Worm (Caenorhabditis elegans) whole organism, L2 larva: Measurements from ENCODE around the gene R10H1.1.

Experiments used
- ama-1 ChIP-seq: fragments of 150-350 bp; optimal IDR thresholded peaks from 2 replicates; lab custom pipeline; 2018; ENCODE audit warnings: inconsistent platforms
- fos-1 ChIP-seq: fragments of 150-350 bp; optimal IDR thresholded peaks from 2 replicates; lab custom pipeline; 2014; ENCODE audit warnings: missing biosample characterization, missing genetic modification characterization
- lin-39 ChIP-seq: fragments of 150-350 bp; optimal IDR thresholded peaks from 2 replicates; lab custom pipeline; 2014; ENCODE audit warnings: missing biosample characterization, missing genetic modification reagents, missing genetic modification characterization
- mbf-1 ChIP-seq: sonication (generic microtip); optimal IDR thresholded peaks from 2 replicates; lab custom pipeline; 2017; ENCODE audit warnings: missing biosample characterization, missing genetic modification characterization
- snpc-4 ChIP-seq: fragments of 150-350 bp; optimal IDR thresholded peaks from 2 replicates; lab custom pipeline; 2014; ENCODE audit warnings: missing biosample characterization, missing genetic modification characterization
- ztf-11 ChIP-seq: sonication (generic microtip); optimal IDR thresholded peaks from 2 replicates; lab custom pipeline; 2017; ENCODE audit warnings: missing biosample characterization, missing genetic modification characterization

ce11 chrII:7531478-7531877 is 37.2 kb downstream of the R10H1.1 start:
- no peak for TF ChIP-seq mbf-1
- TF ChIP-seq fos-1 (tag; lab: Kevin White, UChicago): no peak
- TF ChIP-seq snpc-4: no peak
- TF ChIP-seq ztf-11 (tag; lab: Kevin White, UChicago): no peak
- no peak for TF ChIP-seq ama-1
- TF ChIP-seq lin-39 (tag; lab: Kevin White, UChicago): no peak
